Worm (Caenorhabditis elegans) whole organism, young adult: ENCODE results near the gene sre-46.

ENCODE experiments used
- F37B4.10 ChIP-seq: fragments of 200-800 bp; sonication (Bioruptor generic); IDR thresholded peaks from 2 replicates; pipeline ENCODE4 v1.3.6; 2022; ENCODE audit warnings: missing genetic modification characterization, missing compliant biosample characterization
- Y56A3A.18 ChIP-seq: fragments of 200-800 bp; sonication (Bioruptor generic); IDR thresholded peaks from 2 replicates; pipeline ENCODE4 v1.3.6; 2022; ENCODE audit warnings: missing genetic modification reagents, missing genetic modification characterization, missing compliant biosample characterization
- ccch-3 ChIP-seq: fragments of 200-800 bp; sonication (Bioruptor generic); optimal IDR thresholded peaks from 2 replicates; lab custom pipeline; 2018; ENCODE audit warnings: mild to moderate bottlenecking, missing genetic modification characterization, missing compliant biosample characterization
- hmg-1.2 ChIP-seq: fragments of 200-800 bp; sonication (Bioruptor generic); IDR thresholded peaks from 2 replicates; pipeline ENCODE4 v1.3.6; 2022; ENCODE audit warnings: missing genetic modification reagents, missing genetic modification characterization, missing compliant biosample characterization
- let-526 ChIP-seq: fragments of 200-800 bp; sonication (Bioruptor generic); IDR thresholded peaks from 2 replicates; pipeline ENCODE4 v1.3.6; 2022; ENCODE audit warnings: missing genetic modification reagents, missing genetic modification characterization, missing compliant biosample characterization
- lin-40 ChIP-seq: sonication (generic microtip); optimal IDR thresholded peaks from 2 replicates; lab custom pipeline; 2016; ENCODE audit warnings: missing genetic modification characterization, mild to moderate bottlenecking, missing compliant biosample characterization, missing genotype, missing genetic modification reagents
- pha-4 ChIP-seq: fragments of 150-350 bp; sonication (generic microtip); optimal IDR thresholded peaks from 2 replicates; lab custom pipeline; 2014; ENCODE audit warnings: missing biosample characterization, missing genetic modification reagents, missing genetic modification characterization
- sptf-2 ChIP-seq: fragments of 200-800 bp; sonication (Bioruptor generic); optimal IDR thresholded peaks from 2 replicates; lab custom pipeline; 2018; ENCODE audit warnings: mild to moderate bottlenecking, missing genetic modification characterization, missing compliant biosample characterization
- unc-62 ChIP-seq: fragments of 150-350 bp; optimal IDR thresholded peaks from 2 replicates; lab custom pipeline; 2014; ENCODE audit warnings: missing biosample characterization, missing genetic modification reagents, missing genetic modification characterization

ce11 chrII:13750128-13750527 lies 29.0 kb upstream of the sre-46 start:
- TF ChIP-seq unc-62 (GFP tag; lab: Kevin White, UChicago) (no peak), hmg-1.2 (no peak), pha-4 (tag; lab: Kevin White, UChicago) (no peak), Y56A3A.18 (GFP tag; lab: Robert Waterston, UW) (no peak), F37B4.10 (no peak), let-526 (GFP tag; lab: Robert Waterston, UW) (no peak), sptf-2 (GFP tag; lab: Kevin White, UChicago) (no peak), lin-40 (no peak), ccch-3 (GFP tag; lab: Kevin White, UChicago) (no peak)
